Fruit fly (Drosophila melanogaster) Kc167 (cell line): ENCODE measurements around the gene ClpX.

Experiments
- Sin3A ChIP-seq: fragments of >200 bp; optimal IDR thresholded peaks from 2 replicates; lab custom pipeline; 2018; ENCODE audit warnings: missing external identifiers
- psq ChIP-seq: fragments of >200 bp; optimal IDR thresholded peaks from 2 replicates; lab custom pipeline; 2017; ENCODE audit warnings: missing external identifiers
- ttk ChIP-seq: sonication (Bioruptor generic); optimal IDR thresholded peaks from 2 replicates; lab custom pipeline; 2017; ENCODE audit warnings: missing external identifiers

dm6 chr3R:19918207-19918606 lies 14.7 kb upstream of the ClpX start, which contains the start of gene CG4770:
- TF ChIP-seq Sin3A (lab: Kevin White, UChicago): no peak
- no peak for TF ChIP-seq ttk (lab: Kevin White, UChicago)
- TF ChIP-seq psq: no peak
